Worm (Caenorhabditis elegans): ENCODE measurements around the gene F44E7.3.

DNA sequence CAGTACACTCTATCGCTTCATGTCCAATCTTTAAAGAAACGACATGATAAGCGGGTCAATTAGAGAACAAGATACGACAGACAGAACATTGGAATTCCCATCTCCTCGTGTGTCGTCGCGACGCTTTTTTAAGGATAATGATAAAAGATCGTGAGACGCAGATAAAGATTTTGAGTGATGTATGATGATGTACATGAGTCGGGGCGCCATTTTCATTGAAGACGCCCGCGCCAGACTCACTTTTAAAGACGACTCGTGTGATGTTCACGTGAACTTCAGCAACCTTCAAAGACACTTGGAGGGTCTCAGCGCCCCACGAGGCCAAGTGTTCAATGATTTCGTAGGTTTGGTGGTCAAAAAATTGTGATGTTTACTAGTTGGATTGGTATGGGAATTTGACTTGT, 3.5 kb upstream of the F44E7.3 start:
- TF ChIP-seq flt-1 (GFP tag; IDR thresholded peaks at IDR 0.05) (no peak), T22C8.4 (GFP tag; IDR thresholded peaks at IDR 0.05) (no peak), klf-2 (GFP tag; conservative IDR thresholded peaks at IDR 0.05) (no peak)
